Worm (Caenorhabditis elegans) whole organism, L2 larva: ENCODE data around the gene K08C7.6.
"Not testable (repeated sequence)": the region's sequence is repeated elsewhere in the genome, so short reads cannot be mapped to it uniquely, and the experiment has no call there.

ENCODE experiments used
- F13H6.1 ChIP-seq: sonication (generic microtip); optimal IDR thresholded peaks from 2 replicates; lab custom pipeline; 2016; ENCODE audit warnings: missing genetic modification characterization, missing compliant biosample characterization
- alr-1 ChIP-seq: fragments of 150-350 bp; optimal IDR thresholded peaks from 2 replicates; lab custom pipeline; 2014; ENCODE audit warnings: missing biosample characterization, missing genetic modification characterization
- ama-1 ChIP-seq: fragments of 150-350 bp; optimal IDR thresholded peaks from 2 replicates; lab custom pipeline; 2018; ENCODE audit warnings: inconsistent platforms
- ceh-16 ChIP-seq: fragments of 150-350 bp; optimal IDR thresholded peaks from 2 replicates; lab custom pipeline; 2014; ENCODE audit warnings: missing biosample characterization, missing genetic modification characterization
- dmd-4 ChIP-seq: sonication (generic microtip); optimal IDR thresholded peaks from 2 replicates; lab custom pipeline; 2017; ENCODE audit warnings: missing biosample characterization, missing genetic modification characterization
- egl-27 ChIP-seq: sonication (generic microtip); optimal IDR thresholded peaks from 3 replicates; lab custom pipeline; 2017; ENCODE audit warnings: missing biosample characterization, missing genetic modification reagents, missing genetic modification characterization
- elt-1 ChIP-seq: fragments of 150-350 bp; optimal IDR thresholded peaks from 2 replicates; lab custom pipeline; 2014; ENCODE audit warnings: missing biosample characterization, missing genetic modification characterization
- fos-1 ChIP-seq: fragments of 150-350 bp; optimal IDR thresholded peaks from 2 replicates; lab custom pipeline; 2014; ENCODE audit warnings: missing biosample characterization, missing genetic modification characterization
- gmeb-1 ChIP-seq: fragments of 150-350 bp; optimal IDR thresholded peaks from 2 replicates; lab custom pipeline; 2014; ENCODE audit warnings: missing biosample characterization, missing genetic modification characterization
- lin-11 ChIP-seq: fragments of 150-350 bp; sonication (generic microtip); optimal IDR thresholded peaks from 2 replicates; lab custom pipeline; 2014; ENCODE audit warnings: missing biosample characterization, missing genetic modification characterization, inconsistent platforms, mixed read lengths
- lin-39 ChIP-seq: fragments of 150-350 bp; optimal IDR thresholded peaks from 2 replicates; lab custom pipeline; 2014; ENCODE audit warnings: missing biosample characterization, missing genetic modification reagents, missing genetic modification characterization
- mbf-1 ChIP-seq: sonication (generic microtip); optimal IDR thresholded peaks from 2 replicates; lab custom pipeline; 2017; ENCODE audit warnings: missing biosample characterization, missing genetic modification characterization
- nhr-10 ChIP-seq: sonication (generic microtip); optimal IDR thresholded peaks from 2 replicates; lab custom pipeline; 2017; ENCODE audit warnings: missing biosample characterization, missing genetic modification characterization
- nhr-11 ChIP-seq: fragments of 150-350 bp; optimal IDR thresholded peaks from 2 replicates; lab custom pipeline; 2014; ENCODE audit warnings: missing biosample characterization, missing genetic modification characterization
- nhr-25 ChIP-seq: fragments of 150-350 bp; sonication (generic microtip); optimal IDR thresholded peaks from 3 replicates; lab custom pipeline; 2014; ENCODE audit warnings: missing biosample characterization, missing genetic modification characterization
- sma-3 ChIP-seq: sonication (generic microtip); optimal IDR thresholded peaks from 2 replicates; lab custom pipeline; 2016; ENCODE audit warnings: missing genetic modification reagents, missing genetic modification characterization, missing compliant biosample characterization
- unc-39 ChIP-seq: fragments of 150-350 bp; optimal IDR thresholded peaks from 2 replicates; lab custom pipeline; 2014; ENCODE audit warnings: missing biosample characterization, missing genetic modification characterization
- unc-55 ChIP-seq: fragments of 150-350 bp; sonication (generic microtip); optimal IDR thresholded peaks from 3 replicates; lab custom pipeline; 2014; ENCODE audit warnings: missing biosample characterization, missing genetic modification reagents, missing genetic modification characterization
- zag-1 ChIP-seq: fragments of 150-350 bp; optimal IDR thresholded peaks from 2 replicates; lab custom pipeline; 2014; ENCODE audit warnings: missing biosample characterization, missing genetic modification characterization
- ztf-4 ChIP-seq: fragments of 150-350 bp; optimal IDR thresholded peaks from 2 replicates; lab custom pipeline; 2014; ENCODE audit warnings: missing biosample characterization, missing genetic modification characterization

Gene K08C7.6

ce11 chrIV:10661760-10662159 is 23.9 kb downstream of the K08C7.6 start, which contains the start of gene fmo-1:
fmo-1 (plus strand) TSS chrIV:10661857.
- no peak for TF ChIP-seq zag-1 (tag; lab: Kevin White, UChicago)
- no peak for TF ChIP-seq egl-27
- TF ChIP-seq gmeb-1 (tag; lab: Kevin White, UChicago): peak; percentile 8
- TF ChIP-seq ceh-16: no peak
- TF ChIP-seq fos-1 (tag; lab: Kevin White, UChicago): peak; percentile 52

ce11 chrIV:10661072-10661471 is 24.6 kb downstream of the K08C7.6 start:
- TF ChIP-seq lin-11 (tag; lab: Kevin White, UChicago): no peak
- TF ChIP-seq fos-1 (tag; lab: Kevin White, UChicago): peak; percentile 62

- TF ChIP-seq ztf-4: no peak
- no peak for TF ChIP-seq ama-1
- TF ChIP-seq fos-1 (tag; lab: Kevin White, UChicago): peak; percentile 31
- TF ChIP-seq, all 48 proteins: peak for 1
Measured at ce11 chrIV:10656770-10657323, 28.8 kb downstream of the K08C7.6 start, which contains the start of gene K08C7.1. K08C7.1 (plus strand) TSS chrIV:10656812.

ce11 chrIV:10654047-10654446 is 31.6 kb downstream of the K08C7.6 start, which contains the start of gene glb-19:
glb-19 (minus strand) TSS chrIV:10654147.
- not testable (repeated sequence) for TF ChIP-seq lin-11, mbf-1, gmeb-1 (tag; lab: Kevin White, UChicago)
- TF ChIP-seq, all 48 proteins: peak for 0; not testable (repeated sequence) for 48

- no peak for TF ChIP-seq nhr-10
- TF ChIP-seq unc-39 (tag; lab: Kevin White, UChicago): no peak
- no peak for TF ChIP-seq alr-1
- no peak for TF ChIP-seq unc-55 (GFP tag; lab: Kevin White, UChicago)
- no peak for TF ChIP-seq elt-1 (tag; lab: Kevin White, UChicago)
- TF ChIP-seq F13H6.1: no peak
- no peak for TF ChIP-seq nhr-11 (tag; lab: Kevin White, UChicago)
- no peak for TF ChIP-seq dmd-4
- no peak for TF ChIP-seq lin-39 (tag; lab: Kevin White, UChicago)
Measured at ce11 chrIV:10638977-10639376, 46.7 kb downstream of the K08C7.6 start, which contains the start of gene F56C4.2. F56C4.2 (plus strand) TSS chrIV:10639277.

ce11 chrIV:10636649-10637048 is 49.0 kb downstream of the K08C7.6 start, which contains the start of gene F56C4.1:
F56C4.1 (plus strand) TSS chrIV:10636949.
- TF ChIP-seq lin-39 (tag; lab: Kevin White, UChicago) (no peak), zag-1 (tag; lab: Kevin White, UChicago) (no peak), nhr-25 (tag; lab: Kevin White, UChicago) (no peak), ztf-4 (no peak), ama-1 (no peak), sma-3 (GFP tag; lab: Kevin White, UChicago) (no peak)
